Fruit fly (Drosophila melanogaster): Measurements from ENCODE around the gene p115.

dm6 chrX:7909069-7909389 is 15.2 kb downstream of the p115 start:
- TF ChIP-seq fd96Ca (GFP tag; IDR thresholded peaks at IDR 0.05): no peak
- no peak for TF ChIP-seq gl (tag; optimal IDR thresholded peaks at IDR 0.05)
- no peak for TF ChIP-seq CG8301 (tag; optimal IDR thresholded peaks at IDR 0.05)
- no peak for TF ChIP-seq D1 (tag; optimal IDR thresholded peaks at IDR 0.05)
- no peak for TF ChIP-seq CG12605 (GFP tag; IDR thresholded peaks at IDR 0.05)
- TF ChIP-seq CG4496 (GFP tag; IDR thresholded peaks at IDR 0.05): no peak
- no peak for TF ChIP-seq CG32121 (GFP tag; IDR thresholded peaks at IDR 0.05)
- no peak for TF ChIP-seq EcR (GFP tag; optimal IDR thresholded peaks at IDR 0.05)
- no peak for TF ChIP-seq rn (GFP tag; IDR thresholded peaks at IDR 0.05)
- no peak for TF ChIP-seq CG8159 (tag; optimal IDR thresholded peaks at IDR 0.05)
- no peak for TF ChIP-seq CG14655 (GFP tag; optimal IDR thresholded peaks at IDR 0.05)
- TF ChIP-seq CG10348 (GFP tag; IDR thresholded peaks at IDR 0.05): no peak
- TF ChIP-seq CG34367 (tag; optimal IDR thresholded peaks at IDR 0.05): no peak
- TF ChIP-seq CG17806 (tag; optimal IDR thresholded peaks at IDR 0.05): no peak
